Fruit fly (Drosophila melanogaster) whole organism, embryonic: ENCODE data around the gene CG13359.
A peak's percentile ranks its signal among the peaks of the same experiment; 100 is the strongest.

Experiments used
- Abd-B ChIP-seq: fragments of 200-800 bp; sonication (Bioruptor generic); optimal IDR thresholded peaks from 2 replicates; lab custom pipeline; 2018; ENCODE audit warnings: missing biosample characterization, mild to moderate bottlenecking, missing genetic modification characterization, moderate library complexity
- Blimp-1 ChIP-seq: fragments of 200-800 bp; sonication (Bioruptor generic); optimal IDR thresholded peaks from 3 replicates; lab custom pipeline; 2018; ENCODE audit warnings: missing biosample characterization, missing genetic modification characterization, mild to moderate bottlenecking, moderate library complexity, missing genetic modification reagents
- C15 ChIP-seq: fragments of 200-800 bp; sonication (Bioruptor generic); IDR thresholded peaks from 3 replicates; pipeline ENCODE4 v1.3.6; 2022; ENCODE audit warnings: missing biosample characterization, missing genetic modification characterization
- CG10209 ChIP-seq: fragments of 200-800 bp; sonication (Bioruptor generic); optimal IDR thresholded peaks from 3 replicates; lab custom pipeline; 2017; ENCODE audit warnings: missing biosample characterization, mild to moderate bottlenecking, missing genetic modification characterization, missing genetic modification reagents
- CG10321 ChIP-seq: fragments of 200-800 bp; sonication (Bioruptor generic); IDR thresholded peaks from 2 replicates; pipeline ENCODE4 v1.3.6; 2022; ENCODE audit warnings: missing biosample characterization, missing genetic modification characterization
- CG12769 ChIP-seq: fragments of 200-800 bp; sonication (Bioruptor generic); optimal IDR thresholded peaks from 2 replicates; lab custom pipeline; 2019; ENCODE audit warnings: missing biosample characterization, mild to moderate bottlenecking, missing genetic modification characterization, moderate library complexity
- CG15269 ChIP-seq: fragments of 200-800 bp; sonication (Bioruptor generic); optimal IDR thresholded peaks from 2 replicates; lab custom pipeline; 2018; ENCODE audit warnings: missing biosample characterization, mild to moderate bottlenecking, missing genetic modification characterization, moderate library complexity
- CG1529 ChIP-seq: fragments of 200-800 bp; sonication (Bioruptor generic); optimal IDR thresholded peaks from 3 replicates; lab custom pipeline; 2018; ENCODE audit warnings: missing biosample characterization, missing genetic modification characterization
- CG32532 ChIP-seq: fragments of 200-800 bp; sonication (Bioruptor generic); IDR thresholded peaks from 2 replicates; pipeline ENCODE4 v1.3.6; 2022; ENCODE audit warnings: missing biosample characterization, missing genetic modification characterization
- CG3838 ChIP-seq: fragments of 200-800 bp; sonication (Bioruptor generic); optimal IDR thresholded peaks from 3 replicates; lab custom pipeline; 2016; ENCODE audit warnings: missing biosample characterization, missing genetic modification characterization
- CG42726 ChIP-seq: fragments of 200-800 bp; sonication (Bioruptor generic); IDR thresholded peaks from 2 replicates; pipeline ENCODE4 v1.3.6; 2022; ENCODE audit warnings: missing biosample characterization, missing genetic modification characterization; ENCODE audit not compliant: partially characterized antibody
- CG6272 ChIP-seq: fragments of 200-800 bp; sonication (Bioruptor generic); IDR thresholded peaks from 2 replicates; pipeline ENCODE4 v1.3.6; 2022; ENCODE audit warnings: missing biosample characterization, missing genetic modification characterization
- CG6654 ChIP-seq: fragments of 200-800 bp; sonication (Bioruptor generic); optimal IDR thresholded peaks from 2 replicates; lab custom pipeline; 2017; ENCODE audit warnings: missing biosample characterization, mild to moderate bottlenecking, missing genetic modification characterization
- CG7372 ChIP-seq: fragments of 200-800 bp; sonication (Bioruptor generic); IDR thresholded peaks from 2 replicates; pipeline ENCODE4 v1.3.6; 2022; ENCODE audit warnings: missing biosample characterization, missing genetic modification characterization
- CG8089 ChIP-seq: fragments of 200-800 bp; sonication (Bioruptor generic); optimal IDR thresholded peaks from 3 replicates; lab custom pipeline; 2016; ENCODE audit warnings: missing biosample characterization, missing genetic modification characterization
- CG8281 ChIP-seq: fragments of 200-800 bp; sonication (Bioruptor generic); optimal IDR thresholded peaks from 2 replicates; lab custom pipeline; 2018; ENCODE audit warnings: missing biosample characterization, mild to moderate bottlenecking, missing genetic modification characterization, moderate library complexity
- CG8765 ChIP-seq: fragments of 200-800 bp; sonication (Bioruptor generic); IDR thresholded peaks from 2 replicates; pipeline ENCODE4 v1.3.6; 2022; ENCODE audit warnings: missing biosample characterization, missing genetic modification characterization
- Camta ChIP-seq: fragments of 200-800 bp; sonication (Bioruptor generic); optimal IDR thresholded peaks from 2 replicates; lab custom pipeline; 2016; ENCODE audit warnings: missing biosample characterization, missing genetic modification characterization
- Dip2 ChIP-seq: fragments of 200-800 bp; sonication (Bioruptor generic); IDR thresholded peaks from 2 replicates; pipeline ENCODE4 v1.3.6; 2022; ENCODE audit warnings: missing biosample characterization, missing genetic modification characterization
- H15 ChIP-seq: fragments of 200-800 bp; sonication (Bioruptor generic); IDR thresholded peaks from 3 replicates; pipeline ENCODE4 v1.3.6; 2022; ENCODE audit warnings: missing biosample characterization, missing genetic modification characterization
- HLH3B ChIP-seq: fragments of 200-800 bp; sonication (Bioruptor generic); IDR thresholded peaks from 2 replicates; pipeline ENCODE4 v1.3.6; 2022; ENCODE audit warnings: missing biosample characterization, missing genetic modification characterization
- Hr3 ChIP-seq: fragments of 200-800 bp; sonication (Bioruptor generic); optimal IDR thresholded peaks from 3 replicates; lab custom pipeline; 2016; ENCODE audit warnings: missing biosample characterization, missing genetic modification characterization
- Jarid2 ChIP-seq: fragments of 200-800 bp; sonication (Bioruptor generic); optimal IDR thresholded peaks from 3 replicates; lab custom pipeline; 2017; ENCODE audit warnings: mild to moderate bottlenecking, missing biosample characterization, missing genetic modification reagents, missing genetic modification characterization
- NfI ChIP-seq: fragments of 200-800 bp; sonication (Bioruptor generic); optimal IDR thresholded peaks from 3 replicates; lab custom pipeline; 2018; ENCODE audit warnings: missing biosample characterization, mild to moderate bottlenecking, missing genetic modification characterization, moderate library complexity
- Ravus ChIP-seq: fragments of 200-800 bp; sonication (Bioruptor generic); IDR thresholded peaks from 2 replicates; pipeline ENCODE4 v1.3.6; 2022; ENCODE audit warnings: missing biosample characterization, missing genetic modification characterization
- Sry-δ ChIP-seq: fragments of 200-800 bp; sonication (Bioruptor generic); optimal IDR thresholded peaks from 2 replicates; lab custom pipeline; 2016; ENCODE audit warnings: missing biosample characterization, missing genetic modification characterization
- Stat92E ChIP-seq, 3 experiments: fragments of >200 bp in 2 of 3; fragments of 200-800 bp in 1 of 3; sonication (Bioruptor generic) in 1 of 3; optimal IDR thresholded peaks; 2 replicates each; lab custom pipeline; 2017 to 2019; ENCODE audit warnings: missing biosample characterization in 3 of 3, missing genetic modification characterization in 3 of 3, mild to moderate bottlenecking in 1 of 3, moderate library complexity in 1 of 3
- YL-1 ChIP-seq: fragments of 200-800 bp; sonication (Bioruptor generic); optimal IDR thresholded peaks from 3 replicates; lab custom pipeline; 2017; ENCODE audit warnings: missing biosample characterization, mild to moderate bottlenecking, missing genetic modification characterization
- abd-A ChIP-seq: fragments of 200-800 bp; sonication (Bioruptor generic); optimal IDR thresholded peaks from 3 replicates; lab custom pipeline; 2019; ENCODE audit warnings: missing biosample characterization, mild to moderate bottlenecking, missing genetic modification characterization, moderate library complexity
- ap ChIP-seq: fragments of 200-800 bp; sonication (Bioruptor generic); IDR thresholded peaks from 2 replicates; pipeline ENCODE4 v1.3.6; 2022; ENCODE audit warnings: missing biosample characterization, missing genetic modification characterization
- cad ChIP-seq: fragments of >200 bp; optimal IDR thresholded peaks from 2 replicates; lab custom pipeline; 2017; ENCODE audit warnings: missing biosample characterization, missing genetic modification characterization
- chm ChIP-seq: fragments of 200-800 bp; sonication (Bioruptor generic); IDR thresholded peaks from 2 replicates; pipeline ENCODE4 v1.3.6; 2022; ENCODE audit warnings: missing biosample characterization, missing genetic modification characterization
- ems ChIP-seq: fragments of 200-800 bp; sonication (Bioruptor generic); optimal IDR thresholded peaks from 3 replicates; lab custom pipeline; 2016; ENCODE audit warnings: missing biosample characterization, missing genetic modification characterization
- fru ChIP-seq: fragments of >200 bp; optimal IDR thresholded peaks from 2 replicates; lab custom pipeline; 2017
- gfzf ChIP-seq: fragments of 200-800 bp; sonication (Bioruptor generic); optimal IDR thresholded peaks from 2 replicates; lab custom pipeline; 2016; ENCODE audit warnings: missing biosample characterization, mild to moderate bottlenecking, missing genetic modification characterization, moderate library complexity
- grn ChIP-seq: fragments of 200-800 bp; sonication (Bioruptor generic); optimal IDR thresholded peaks from 3 replicates; lab custom pipeline; 2017; ENCODE audit warnings: missing biosample characterization, missing genetic modification characterization
- h ChIP-seq: fragments of >200 bp; optimal IDR thresholded peaks from 2 replicates; lab custom pipeline; 2017
- insv ChIP-seq, 2 experiments: fragments of 200-800 bp; sonication (Bioruptor generic); optimal IDR thresholded peaks; 3 replicates each; lab custom pipeline; 2016 to 2018; ENCODE audit warnings: missing biosample characterization in 2 of 2, missing genetic modification characterization in 2 of 2
- nerfin-1 ChIP-seq: fragments of 200-800 bp; sonication (Bioruptor generic); optimal IDR thresholded peaks from 3 replicates; lab custom pipeline; 2019; ENCODE audit warnings: missing biosample characterization, mild to moderate bottlenecking, missing genetic modification characterization, moderate library complexity
- org-1 ChIP-seq: fragments of 200-800 bp; sonication (Bioruptor generic); optimal IDR thresholded peaks from 2 replicates; lab custom pipeline; 2017; ENCODE audit warnings: missing biosample characterization, missing genetic modification characterization
- pum ChIP-seq: fragments of 200-800 bp; sonication (Bioruptor generic); optimal IDR thresholded peaks from 2 replicates; lab custom pipeline; 2016; ENCODE audit warnings: missing biosample characterization, missing genetic modification characterization
- pzg ChIP-seq: fragments of 200-800 bp; sonication (Bioruptor generic); optimal IDR thresholded peaks from 3 replicates; lab custom pipeline; 2018; ENCODE audit warnings: missing biosample characterization, mild to moderate bottlenecking, missing genetic modification characterization, moderate library complexity
- sisA ChIP-seq: fragments of 200-800 bp; sonication (Bioruptor generic); IDR thresholded peaks from 2 replicates; pipeline ENCODE4 v1.3.6; 2022; ENCODE audit warnings: missing biosample characterization, missing genetic modification characterization
- so ChIP-seq: fragments of 200-800 bp; sonication (Bioruptor generic); IDR thresholded peaks from 3 replicates; pipeline ENCODE4 v1.3.6; 2022; ENCODE audit warnings: missing biosample characterization, missing genetic modification characterization
- sr ChIP-seq: fragments of 200-800 bp; sonication (Bioruptor generic); IDR thresholded peaks from 3 replicates; pipeline ENCODE4 v1.3.6; 2022; ENCODE audit warnings: missing biosample characterization, missing genetic modification characterization
- tap ChIP-seq: fragments of 200-800 bp; optimal IDR thresholded peaks from 3 replicates; lab custom pipeline; 2019; ENCODE audit warnings: missing biosample characterization, mild to moderate bottlenecking, missing genetic modification characterization, moderate library complexity
- twi ChIP-seq: fragments of 200-800 bp; optimal IDR thresholded peaks from 2 replicates; lab custom pipeline; 2019; ENCODE audit warnings: missing biosample characterization, mild to moderate bottlenecking, missing genetic modification characterization, moderate library complexity
- z ChIP-seq: fragments of 200-800 bp; sonication (Bioruptor generic); IDR thresholded peaks from 3 replicates; pipeline ENCODE4 v1.3.6; 2022; ENCODE audit warnings: missing biosample characterization, missing genetic modification characterization
- zen2 ChIP-seq: fragments of 200-800 bp; sonication (Bioruptor generic); IDR thresholded peaks from 3 replicates; pipeline ENCODE4 v1.3.6; 2022; ENCODE audit warnings: missing biosample characterization, missing genetic modification characterization; ENCODE audit not compliant: partially characterized antibody
- zf30C ChIP-seq: fragments of 200-800 bp; sonication (Bioruptor generic); optimal IDR thresholded peaks from 3 replicates; lab custom pipeline; 2018; ENCODE audit warnings: missing biosample characterization, mild to moderate bottlenecking, missing genetic modification characterization
- zfh2 ChIP-seq: fragments of 200-800 bp; sonication (Bioruptor generic); optimal IDR thresholded peaks from 2 replicates; lab custom pipeline; 2016; ENCODE audit warnings: missing biosample characterization, missing genetic modification characterization

Gene CG13359

DNA sequence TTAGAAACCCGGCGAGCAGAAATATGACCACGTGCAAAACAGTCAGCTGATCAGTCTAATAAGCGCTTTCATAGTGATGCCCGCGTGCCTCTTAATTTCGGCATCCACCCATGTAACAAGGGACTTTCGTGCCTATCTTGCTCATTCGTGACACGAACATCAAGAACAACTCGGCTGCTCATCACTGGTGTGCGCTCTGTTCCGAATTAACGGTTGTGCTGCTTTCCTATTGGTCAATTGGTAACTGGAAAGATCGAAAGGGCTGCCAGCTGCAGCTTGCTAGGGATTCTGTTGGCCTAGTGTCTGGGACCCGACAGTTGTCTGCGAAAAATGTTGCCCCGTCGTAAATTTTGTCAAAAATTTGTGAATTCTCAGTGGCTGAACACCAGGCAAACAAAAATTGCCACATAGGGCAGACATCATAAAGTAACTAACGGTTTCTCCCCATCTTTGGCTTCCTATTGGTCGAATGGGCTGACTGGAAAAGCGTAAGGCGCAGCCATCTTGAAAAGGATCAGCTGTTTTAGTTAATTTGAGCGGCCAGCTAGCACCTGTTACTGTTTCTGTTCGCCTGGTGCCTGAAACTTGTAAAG, 6.8 kb downstream of the CG13359 start (continued):
- TF ChIP-seq C15 (GFP tag; lab: Robert Waterston, UW) (no peak), zfh2 (GFP tag; lab: Kevin White, UChicago) (peak; percentile 8), h (lab: Kevin White, UChicago) (no peak), org-1 (GFP tag; lab: Kevin White, UChicago) (no peak), pzg (GFP tag; lab: Kevin White, UChicago) (peak; percentile 22), pum (GFP tag; lab: Kevin White, UChicago) (no peak), cad (GFP tag; lab: Kevin White, UChicago) (no peak), H15 (no peak), ems (no peak), CG8281 (no peak), CG6654 (GFP tag; lab: Kevin White, UChicago) (no peak), z (GFP tag; lab: Robert Waterston, UW) (no peak), CG8089 (GFP tag; lab: Kevin White, UChicago) (no peak), CG1529 (no peak), ap (GFP tag; lab: Robert Waterston, UW) (no peak), CG12769 (tag; lab: Kevin White, UChicago) (no peak), HLH3B (no peak), CG10209 (GFP tag; lab: Kevin White, UChicago) (no peak), twi (no peak), CG15269 (tag; lab: Kevin White, UChicago) (no peak), NfI (GFP tag; lab: Kevin White, UChicago) (peak; percentile 10), Ravus (GFP tag; lab: Robert Waterston, UW) (no peak), Stat92E (GFP tag; optimal IDR thresholded peaks at IDR 0.05; lab: Kevin White, UChicago) (peak in 1 of 3 experiments; percentile 86), Dip2 (GFP tag; lab: Robert Waterston, UW) (no peak), CG8765 (GFP tag; lab: Robert Waterston, UW) (no peak), grn (no peak), zf30C (GFP tag; lab: Kevin White, UChicago) (no peak), gfzf (GFP tag; lab: Kevin White, UChicago) (no peak), chm (GFP tag; lab: Robert Waterston, UW) (peak; percentile 37; the same call in 1 of the 2 replicates), nerfin-1 (tag; lab: Kevin White, UChicago) (no peak), CG3838 (GFP tag; lab: Kevin White, UChicago) (no peak), CG6272 (GFP tag; lab: Robert Waterston, UW) (0 out of 2 replicates have a peak, but pooled peaks have one; percentile 31), Abd-B (GFP tag; lab: Kevin White, UChicago) (peak; percentile 10), Hr3 (GFP tag; lab: Kevin White, UChicago) (no peak), sr (GFP tag; lab: Robert Waterston, UW) (no peak), so (GFP tag; lab: Robert Waterston, UW) (0 out of 3 replicates have a peak, but pooled peaks have one; percentile 18), CG42726 (peak; percentile 93), Blimp-1 (no peak), insv (GFP tag; optimal IDR thresholded peaks at IDR 0.05; lab: Kevin White, UChicago) (peak in 1 of 2 experiments; percentile 82), Sry-δ (GFP tag; lab: Kevin White, UChicago) (peak; percentile 60), zen2 (GFP tag; lab: Robert Waterston, UW) (peak; percentile 98), tap (no peak), abd-A (tag; lab: Kevin White, UChicago) (no peak), YL-1 (GFP tag; lab: Kevin White, UChicago) (no peak), CG7372 (GFP tag; lab: Robert Waterston, UW) (no peak), Jarid2 (GFP tag; lab: Kevin White, UChicago) (no peak), Camta (GFP tag; lab: Kevin White, UChicago) (no peak), CG32532 (GFP tag; lab: Robert Waterston, UW) (peak; percentile 43; the same call in 1 of the 2 replicates), CG10321 (GFP tag; lab: Robert Waterston, UW) (no peak), fru (lab: Kevin White, UChicago) (no peak), sisA (no peak)
